Worm (Caenorhabditis elegans) whole organism, dauer: ENCODE results near the gene rnst-2.

Source experiments
- unc-62 ChIP-seq: sonication (generic microtip); optimal IDR thresholded peaks from 2 replicates; lab custom pipeline; 2017; ENCODE audit warnings: missing biosample characterization, missing genetic modification reagents, missing genetic modification characterization

The rnst-2 gene

ce11 chrV:1067468-1067867 lies 6.1 kb downstream of the rnst-2 start, which contains the start of gene K10C9.7:
TSS of gene K10C9.7 (minus strand) at chrV:1067568.
- no peak for TF ChIP-seq unc-62 (GFP tag; lab: Kevin White, UChicago)

ce11 chrV:1074946-1075345 lies 13.6 kb downstream of the rnst-2 start, which contains the start of gene K10C9.1:
TSS of gene K10C9.1 (plus strand) at chrV:1075246.
- no peak for TF ChIP-seq unc-62 (GFP tag; lab: Kevin White, UChicago)

ce11 chrV:1084016-1084415 lies 22.6 kb downstream of the rnst-2 start, which contains the start of gene Y50D4B.6:
TSS of gene Y50D4B.6 (plus strand) at chrV:1084316.
- TF ChIP-seq unc-62 (GFP tag; lab: Kevin White, UChicago) = no peak

- TF ChIP-seq unc-62 (GFP tag; lab: Kevin White, UChicago) = no peak
These were observed 26.6 kb downstream of the rnst-2 start, which contains the start of gene clec-203 for ce11 chrV:1087983-1088382. TSS of gene clec-203 (plus strand) at chrV:1088283.

- no peak for TF ChIP-seq unc-62 (GFP tag; lab: Kevin White, UChicago)
These were observed 31.0 kb downstream of the rnst-2 start, which contains the start of gene Y50D4B.4 for ce11 chrV:1092359-1092758. TSS of gene Y50D4B.4 (plus strand) at chrV:1092659.

ce11 chrV:1100280-1100679 lies 38.9 kb downstream of the rnst-2 start, which contains the start of gene Y50D4B.2:
TSS of gene Y50D4B.2 (plus strand) at chrV:1100580.
- TF ChIP-seq unc-62 (GFP tag; lab: Kevin White, UChicago) = no peak

ce11 chrV:1102569-1102968 lies 41.2 kb downstream of the rnst-2 start:
- TF ChIP-seq unc-62 (GFP tag; lab: Kevin White, UChicago) = no peak

ce11 chrV:1112180-1112579 lies 50.8 kb downstream of the rnst-2 start:
- no peak for TF ChIP-seq unc-62 (GFP tag; lab: Kevin White, UChicago)

ce11 chrV:1112658-1113057 lies 51.3 kb downstream of the rnst-2 start, which contains the start of gene Y50D4B.1:
TSS of gene Y50D4B.1 (plus strand) at chrV:1112958.
- TF ChIP-seq unc-62 (GFP tag; lab: Kevin White, UChicago) = no peak
